Fruit fly (Drosophila melanogaster) whole organism, embryonic: ENCODE results near the gene mAChR-B.

Source experiments
- BtbVII ChIP-seq: fragments of 200-800 bp; sonication (Bioruptor generic); optimal IDR thresholded peaks from 3 replicates; lab custom pipeline; 2017; ENCODE audit warnings: missing biosample characterization, mild to moderate bottlenecking, missing genetic modification characterization
- CG12236 ChIP-seq: fragments of 200-800 bp; sonication (Bioruptor generic); optimal IDR thresholded peaks from 2 replicates; lab custom pipeline; 2016; ENCODE audit warnings: missing biosample characterization, missing genetic modification characterization
- CG14667 ChIP-seq: fragments of 200-800 bp; sonication (Bioruptor generic); IDR thresholded peaks from 2 replicates; pipeline ENCODE4 v1.3.6; 2022; ENCODE audit warnings: missing biosample characterization, missing genetic modification characterization
- CG15479 ChIP-seq: fragments of 200-800 bp; sonication (Bioruptor generic); optimal IDR thresholded peaks from 3 replicates; lab custom pipeline; 2019; ENCODE audit warnings: missing biosample characterization, mild to moderate bottlenecking, missing genetic modification characterization, moderate library complexity
- CG1603 ChIP-seq: fragments of 200-800 bp; sonication (Bioruptor generic); optimal IDR thresholded peaks from 2 replicates; lab custom pipeline; 2019; ENCODE audit warnings: missing biosample characterization, mild to moderate bottlenecking, missing genetic modification characterization, moderate library complexity
- CG17328 ChIP-seq: fragments of 200-800 bp; sonication (Bioruptor generic); IDR thresholded peaks from 2 replicates; pipeline ENCODE4 v1.3.6; 2022; ENCODE audit warnings: missing biosample characterization, missing genetic modification characterization
- CG17612 ChIP-seq: fragments of 200-800 bp; sonication (Bioruptor generic); IDR thresholded peaks from 2 replicates; pipeline ENCODE4 v1.3.6; 2022; ENCODE audit warnings: missing biosample characterization, missing genetic modification characterization
- CG17802 ChIP-seq: fragments of 200-800 bp; sonication (Bioruptor generic); optimal IDR thresholded peaks from 2 replicates; lab custom pipeline; 2018; ENCODE audit warnings: missing biosample characterization, mild to moderate bottlenecking, missing genetic modification characterization, moderate library complexity
- CG1832 ChIP-seq: fragments of 200-800 bp; sonication (Bioruptor generic); optimal IDR thresholded peaks from 2 replicates; lab custom pipeline; 2017; ENCODE audit warnings: missing biosample characterization, mild to moderate bottlenecking, missing genetic modification characterization, inconsistent platforms
- CG2875 ChIP-seq: fragments of 200-800 bp; sonication (Bioruptor generic); optimal IDR thresholded peaks from 2 replicates; lab custom pipeline; 2017; ENCODE audit warnings: missing biosample characterization, mild to moderate bottlenecking, missing genetic modification characterization, missing genetic modification reagents
- CG31224 ChIP-seq: fragments of 200-800 bp; sonication (Bioruptor generic); IDR thresholded peaks from 2 replicates; pipeline ENCODE4 v1.3.6; 2022; ENCODE audit warnings: missing biosample characterization, missing genetic modification characterization
- CG4328 ChIP-seq: fragments of 200-800 bp; sonication (Bioruptor generic); optimal IDR thresholded peaks from 3 replicates; lab custom pipeline; 2017; ENCODE audit warnings: missing biosample characterization, missing genetic modification reagents, missing genetic modification characterization
- CG7786 ChIP-seq: fragments of 200-800 bp; sonication (Bioruptor generic); optimal IDR thresholded peaks from 2 replicates; lab custom pipeline; 2016; ENCODE audit warnings: missing biosample characterization, missing genetic modification characterization
- CG8944 ChIP-seq: fragments of 200-800 bp; sonication (Bioruptor generic); optimal IDR thresholded peaks from 3 replicates; lab custom pipeline; 2016; ENCODE audit warnings: missing biosample characterization, missing genetic modification characterization
- CG9817 ChIP-seq: fragments of 200-800 bp; sonication (Bioruptor generic); optimal IDR thresholded peaks from 2 replicates; lab custom pipeline; 2018; ENCODE audit warnings: missing biosample characterization, mild to moderate bottlenecking, missing genetic modification characterization, moderate library complexity
- CG9932 ChIP-seq: fragments of 200-800 bp; sonication (Bioruptor generic); IDR thresholded peaks from 2 replicates; pipeline ENCODE4 v1.3.6; 2022; ENCODE audit warnings: missing biosample characterization, missing genetic modification characterization
- Chrac-16 ChIP-seq: fragments of 200-800 bp; sonication (Bioruptor generic); optimal IDR thresholded peaks from 3 replicates; lab custom pipeline; 2016; ENCODE audit warnings: missing biosample characterization, missing genetic modification characterization
- Doc3 ChIP-seq: fragments of 200-800 bp; sonication (Bioruptor generic); IDR thresholded peaks from 3 replicates; pipeline ENCODE4 v1.3.6; 2022; ENCODE audit warnings: missing biosample characterization, missing genetic modification characterization; ENCODE audit not compliant: partially characterized antibody
- Drgx ChIP-seq: fragments of 200-800 bp; sonication (Bioruptor generic); IDR thresholded peaks from 2 replicates; pipeline ENCODE4 v1.3.6; 2022; ENCODE audit warnings: missing biosample characterization, missing genetic modification characterization
- Eip74EF ChIP-seq, 2 experiments: fragments of 200-800 bp in 1 of 2; fragments of >200 bp in 1 of 2; sonication (Bioruptor generic) in 1 of 2; optimal IDR thresholded peaks; 2 replicates each; lab custom pipeline; 2017 to 2019; ENCODE audit warnings: missing biosample characterization in 2 of 2, missing genetic modification characterization in 2 of 2, mild to moderate bottlenecking in 1 of 2, moderate library complexity in 1 of 2
- Elba2 ChIP-seq: fragments of 200-800 bp; sonication (Bioruptor generic); optimal IDR thresholded peaks from 3 replicates; lab custom pipeline; 2016; ENCODE audit warnings: missing biosample characterization, missing genetic modification characterization
- HLH54F ChIP-seq: fragments of 200-800 bp; sonication (Bioruptor generic); optimal IDR thresholded peaks from 3 replicates; lab custom pipeline; 2016; ENCODE audit warnings: missing biosample characterization, missing genetic modification characterization
- HmgD ChIP-seq: fragments of 200-800 bp; sonication (Bioruptor generic); optimal IDR thresholded peaks from 3 replicates; lab custom pipeline; 2016; ENCODE audit warnings: missing biosample characterization, missing genetic modification characterization
- Hmx ChIP-seq: fragments of 200-800 bp; sonication (Bioruptor generic); optimal IDR thresholded peaks from 2 replicates; lab custom pipeline; 2016; ENCODE audit warnings: missing biosample characterization, missing genetic modification characterization
- MESR4 ChIP-seq: fragments of 200-800 bp; sonication (Bioruptor generic); optimal IDR thresholded peaks from 2 replicates; lab custom pipeline; 2018; ENCODE audit warnings: missing biosample characterization, mild to moderate bottlenecking, missing genetic modification characterization, moderate library complexity
- Mes4 ChIP-seq: fragments of 200-800 bp; sonication (Bioruptor generic); optimal IDR thresholded peaks from 2 replicates; lab custom pipeline; 2016; ENCODE audit warnings: missing biosample characterization, missing genetic modification characterization
- NFAT ChIP-seq: fragments of 200-800 bp; sonication (Bioruptor generic); IDR thresholded peaks from 2 replicates; pipeline ENCODE4 v1.3.6; 2022; ENCODE audit warnings: missing biosample characterization, missing genetic modification characterization
- Ravus ChIP-seq: fragments of 200-800 bp; sonication (Bioruptor generic); IDR thresholded peaks from 2 replicates; pipeline ENCODE4 v1.3.6; 2022; ENCODE audit warnings: missing biosample characterization, missing genetic modification characterization
- Sox102F ChIP-seq: fragments of 200-800 bp; sonication (Bioruptor generic); optimal IDR thresholded peaks from 2 replicates; lab custom pipeline; 2018; ENCODE audit warnings: missing biosample characterization, mild to moderate bottlenecking, missing genetic modification characterization, moderate library complexity
- Taf1 ChIP-seq: fragments of 200-800 bp; sonication (Bioruptor generic); IDR thresholded peaks from 2 replicates; pipeline ENCODE4 v1.3.6; 2022; ENCODE audit warnings: missing biosample characterization, missing genetic modification characterization
- ap ChIP-seq: fragments of 200-800 bp; sonication (Bioruptor generic); IDR thresholded peaks from 2 replicates; pipeline ENCODE4 v1.3.6; 2022; ENCODE audit warnings: missing biosample characterization, missing genetic modification characterization
- ash1 ChIP-seq: fragments of 200-800 bp; sonication (Bioruptor generic); optimal IDR thresholded peaks from 2 replicates; lab custom pipeline; 2018; ENCODE audit warnings: missing biosample characterization, mild to moderate bottlenecking, missing genetic modification characterization
- cato ChIP-seq: fragments of 200-800 bp; sonication (Bioruptor generic); optimal IDR thresholded peaks from 2 replicates; lab custom pipeline; 2016; ENCODE audit warnings: missing biosample characterization, missing genetic modification characterization, borderline replicate concordance
- dimm ChIP-seq: fragments of 200-800 bp; sonication (Bioruptor generic); IDR thresholded peaks from 2 replicates; pipeline ENCODE4 v1.3.6; 2022; ENCODE audit warnings: missing biosample characterization, missing genetic modification characterization
- gcm2 ChIP-seq: fragments of 200-800 bp; sonication (Bioruptor generic); optimal IDR thresholded peaks from 2 replicates; lab custom pipeline; 2016; ENCODE audit warnings: missing biosample characterization, missing genetic modification characterization
- jigr1 ChIP-seq: fragments of 200-800 bp; sonication (Bioruptor generic); IDR thresholded peaks from 3 replicates; pipeline ENCODE4 v1.3.6; 2022; ENCODE audit warnings: missing biosample characterization, missing genetic modification characterization
- luna ChIP-seq: fragments of 200-800 bp; sonication (Bioruptor generic); optimal IDR thresholded peaks from 2 replicates; lab custom pipeline; 2016; ENCODE audit warnings: missing biosample characterization, missing genetic modification characterization
- mld ChIP-seq: fragments of 200-800 bp; sonication (Bioruptor generic); IDR thresholded peaks from 3 replicates; pipeline ENCODE4 v1.3.6; 2022; ENCODE audit warnings: missing biosample characterization, missing genetic modification characterization; ENCODE audit not compliant: partially characterized antibody
- pfk ChIP-seq: fragments of 200-800 bp; sonication (Bioruptor generic); optimal IDR thresholded peaks from 2 replicates; lab custom pipeline; 2018; ENCODE audit warnings: missing biosample characterization, mild to moderate bottlenecking, missing genetic modification characterization, moderate library complexity
- pho ChIP-seq: fragments of 200-800 bp; sonication (Bioruptor generic); optimal IDR thresholded peaks from 2 replicates; lab custom pipeline; 2016; ENCODE audit warnings: missing biosample characterization, missing genetic modification characterization
- pnt ChIP-seq: fragments of 200-800 bp; sonication (Bioruptor generic); optimal IDR thresholded peaks from 3 replicates; lab custom pipeline; 2016; ENCODE audit warnings: missing biosample characterization, missing genetic modification characterization
- ro ChIP-seq: fragments of 200-800 bp; sonication (Bioruptor generic); IDR thresholded peaks from 2 replicates; pipeline ENCODE4 v1.3.6; 2022; ENCODE audit warnings: missing biosample characterization, missing genetic modification characterization
- salm ChIP-seq: fragments of 200-800 bp; sonication (Bioruptor generic); optimal IDR thresholded peaks from 2 replicates; lab custom pipeline; 2018; ENCODE audit warnings: missing biosample characterization, mild to moderate bottlenecking, missing genetic modification characterization
- scrt ChIP-seq: fragments of 200-800 bp; sonication (Bioruptor generic); optimal IDR thresholded peaks from 2 replicates; lab custom pipeline; 2018; ENCODE audit warnings: missing biosample characterization, mild to moderate bottlenecking, missing genetic modification characterization, moderate library complexity
- sd ChIP-seq: fragments of 200-800 bp; sonication (Bioruptor generic); optimal IDR thresholded peaks from 3 replicates; lab custom pipeline; 2018; ENCODE audit warnings: missing biosample characterization, mild to moderate bottlenecking, missing genetic modification characterization, moderate library complexity
- sima ChIP-seq: fragments of 200-800 bp; sonication (Bioruptor generic); optimal IDR thresholded peaks from 2 replicates; lab custom pipeline; 2016; ENCODE audit warnings: missing biosample characterization, missing genetic modification characterization
- tin ChIP-seq: fragments of 200-800 bp; sonication (Bioruptor generic); optimal IDR thresholded peaks from 3 replicates; lab custom pipeline; 2016; ENCODE audit warnings: missing biosample characterization, missing genetic modification characterization
- tio ChIP-seq: fragments of 200-800 bp; sonication (Bioruptor generic); optimal IDR thresholded peaks from 2 replicates; lab custom pipeline; 2017; ENCODE audit warnings: missing biosample characterization, missing genetic modification characterization, inconsistent platforms
- tup ChIP-seq: fragments of 200-800 bp; sonication (Bioruptor generic); optimal IDR thresholded peaks from 2 replicates; lab custom pipeline; 2016; ENCODE audit warnings: missing biosample characterization, mild to moderate bottlenecking, missing genetic modification characterization, moderate library complexity

The mAChR-B gene

DNA sequence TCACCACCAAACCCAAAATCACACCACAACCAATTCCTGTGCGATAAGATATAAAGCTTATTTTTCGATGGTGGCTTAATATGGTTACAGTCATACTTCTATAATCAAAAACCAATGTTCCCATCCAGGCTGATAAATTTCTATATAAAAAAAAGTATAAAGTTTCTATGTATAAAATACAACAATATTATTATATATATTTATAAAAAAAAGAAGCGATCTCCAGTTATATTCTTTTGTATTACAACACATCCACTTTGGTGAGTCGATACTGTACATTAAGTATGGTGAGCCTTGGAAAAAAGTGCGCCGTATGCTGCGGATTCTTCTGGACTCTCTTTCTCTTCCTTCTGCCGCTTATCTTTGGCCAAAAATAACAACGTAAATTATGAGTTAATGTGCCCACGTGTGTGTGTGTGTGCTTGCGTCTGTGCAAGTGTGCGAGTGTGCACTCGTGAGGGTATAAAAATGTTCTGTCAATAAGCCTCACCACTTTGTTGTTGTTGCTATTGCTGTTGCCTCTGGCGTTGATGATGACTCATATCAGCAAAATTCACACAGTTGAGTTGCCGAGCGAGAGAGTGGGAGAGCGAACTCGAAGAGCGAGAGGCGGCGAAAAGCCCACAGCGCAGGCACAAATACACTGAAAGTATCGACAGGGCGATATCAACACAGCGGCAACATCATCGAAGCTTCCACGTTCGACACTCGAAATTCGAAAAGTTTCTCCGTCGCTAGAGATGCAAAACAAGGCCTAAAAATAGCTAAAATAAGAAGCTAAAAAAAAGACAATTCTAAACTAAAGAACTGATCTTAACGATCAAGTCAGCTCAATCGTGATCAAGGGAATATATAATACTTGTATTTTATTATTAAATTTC, 60.6 kb downstream of the mAChR-B start (continued):
- TF ChIP-seq CG14667 (GFP tag; lab: Robert Waterston, UW) (peak; percentile 51), cato (no peak), salm (tag; lab: Kevin White, UChicago) (peak; percentile 39), CG9932 (GFP tag; lab: Robert Waterston, UW) (peak; percentile 82), sima (GFP tag; lab: Kevin White, UChicago) (no peak), CG7786 (GFP tag; lab: Kevin White, UChicago) (no peak), Taf1 (GFP tag; lab: Robert Waterston, UW) (peak; percentile 64; the same call in 1 of the 2 replicates), mld (GFP tag; lab: Robert Waterston, UW) (no peak), pfk (GFP tag; lab: Kevin White, UChicago) (peak; percentile 29), CG15479 (peak; percentile 51), Ravus (no peak; the same call in 1 of the 2 replicates), HmgD (no peak), CG2875 (peak; percentile 34), CG4328 (GFP tag; lab: Kevin White, UChicago) (peak; percentile 34), CG1603 (no peak), pho (GFP tag; lab: Kevin White, UChicago) (no peak), BtbVII (peak; percentile 67), Eip74EF (GFP tag; optimal IDR thresholded peaks at IDR 0.05; lab: Kevin White, UChicago) (peak in 1 of 2 experiments; percentile 54), CG1832 (GFP tag; lab: Kevin White, UChicago) (peak; percentile 42), Sox102F (peak; percentile 78), CG17612 (peak; percentile 58; the same call in 1 of the 2 replicates), Hmx (GFP tag; lab: Kevin White, UChicago) (peak; percentile 1), CG12236 (GFP tag; lab: Kevin White, UChicago) (no peak), pnt (GFP tag; lab: Kevin White, UChicago) (no peak), jigr1 (GFP tag; lab: Robert Waterston, UW) (0 out of 3 replicates have a peak, but pooled peaks have one; percentile 38), CG17328 (GFP tag; lab: Robert Waterston, UW) (peak; percentile 25; the same call in 1 of the 2 replicates), scrt (GFP tag; lab: Kevin White, UChicago) (peak; percentile 56), luna (GFP tag; lab: Kevin White, UChicago) (no peak), Drgx (GFP tag; lab: Robert Waterston, UW) (peak; percentile 33; the same call in 1 of the 2 replicates), gcm2 (GFP tag; lab: Kevin White, UChicago) (no peak), ap (GFP tag; lab: Robert Waterston, UW) (peak; percentile 38; the same call in 1 of the 2 replicates), CG17802 (tag; lab: Kevin White, UChicago) (no peak), Chrac-16 (GFP tag; lab: Kevin White, UChicago) (peak; percentile 15), HLH54F (GFP tag; lab: Kevin White, UChicago) (no peak), Elba2 (no peak), ro (no peak), CG31224 (peak; percentile 63), Doc3 (no peak), ash1 (GFP tag; lab: Kevin White, UChicago) (no peak), tup (no peak), CG8944 (GFP tag; lab: Kevin White, UChicago) (no peak), NFAT (GFP tag; lab: Robert Waterston, UW) (peak; percentile 51; the same call in 1 of the 2 replicates), tin (GFP tag; lab: Kevin White, UChicago) (peak; percentile 10), tio (GFP tag; lab: Kevin White, UChicago) (no peak), CG9817 (tag; lab: Kevin White, UChicago) (peak; percentile 73), sd (tag; lab: Kevin White, UChicago) (peak; percentile 89), dimm (no peak), Mes4 (GFP tag; lab: Kevin White, UChicago) (no peak), MESR4 (GFP tag; lab: Kevin White, UChicago) (no peak)
